Worm (Caenorhabditis elegans): Measurements from ENCODE around the gene mut-14.

DNA sequence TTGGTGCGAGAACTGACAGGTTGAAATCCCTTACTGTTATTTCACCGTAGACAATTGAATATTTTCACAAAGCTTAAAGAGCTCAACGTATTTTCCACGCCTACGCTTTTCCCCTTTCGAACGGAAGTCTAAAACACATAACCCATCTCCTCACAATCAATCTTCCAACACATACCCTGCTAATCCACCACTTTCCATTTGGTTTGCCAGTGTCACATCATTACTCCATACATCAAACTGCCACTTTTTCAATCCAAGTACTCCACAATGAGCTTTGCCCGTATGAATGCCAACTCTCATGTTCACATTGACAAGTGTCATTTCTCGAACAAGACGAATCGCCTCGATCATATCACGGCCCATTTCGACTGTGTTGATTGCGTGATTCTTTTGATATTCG is 32.5 kb downstream of the mut-14 start:
- TF ChIP-seq snpc-4 (tag; optimal IDR thresholded peaks at IDR 0.05), result no peak
- TF ChIP-seq egl-27 (tag; optimal IDR thresholded peaks at IDR 0.05), result no peak
- TF ChIP-seq elt-3 (tag; optimal IDR thresholded peaks at IDR 0.05), result no peak
- TF ChIP-seq fos-1 (tag; optimal IDR thresholded peaks at IDR 0.05), result no peak
- no peak for TF ChIP-seq ztf-11 (tag; optimal IDR thresholded peaks at IDR 0.05)
- no peak for TF ChIP-seq sox-4 (tag; optimal IDR thresholded peaks at IDR 0.05)
- TF ChIP-seq nhr-11 (tag; optimal IDR thresholded peaks at IDR 0.05), result no peak
- TF ChIP-seq zag-1 (tag; optimal IDR thresholded peaks at IDR 0.05), result no peak
- no peak for TF ChIP-seq nhr-237 (tag; optimal IDR thresholded peaks at IDR 0.05)
- TF ChIP-seq zip-4 (GFP tag; optimal IDR thresholded peaks at IDR 0.05), result no peak
- no peak for TF ChIP-seq nhr-77 (tag; optimal IDR thresholded peaks at IDR 0.05)
- TF ChIP-seq C16A3.4 (tag; optimal IDR thresholded peaks at IDR 0.05), result no peak
- TF ChIP-seq fkh-10 (GFP tag; optimal IDR thresholded peaks at IDR 0.05), result no peak
